Fruit fly (Drosophila melanogaster) whole organism, adult: ENCODE measurements around the gene Piezo.

ENCODE experiments used
- CG11617 ChIP-seq: fragments of 200-800 bp; sonication (Bioruptor generic); optimal IDR thresholded peaks from 2 replicates; lab custom pipeline; 2017; ENCODE audit warnings: mild to moderate bottlenecking, missing biosample characterization, missing genetic modification reagents, missing genetic modification characterization
- CG12768 ChIP-seq: fragments of 200-800 bp; sonication (Bioruptor generic); optimal IDR thresholded peaks from 2 replicates; lab custom pipeline; 2017; ENCODE audit warnings: missing biosample characterization, missing genetic modification characterization, mild to moderate bottlenecking, moderate library complexity, missing genetic modification reagents
- CG33017 ChIP-seq: fragments of 200-800 bp; sonication (Bioruptor generic); optimal IDR thresholded peaks from 2 replicates; lab custom pipeline; 2018; ENCODE audit warnings: missing biosample characterization, mild to moderate bottlenecking, missing genetic modification characterization, moderate library complexity
- CG5204 ChIP-seq: fragments of 200-800 bp; sonication (Bioruptor generic); optimal IDR thresholded peaks from 2 replicates; lab custom pipeline; 2016; ENCODE audit warnings: missing biosample characterization, missing genetic modification characterization
- Hr96 ChIP-seq: fragments of 200-800 bp; sonication (Bioruptor generic); optimal IDR thresholded peaks from 2 replicates; lab custom pipeline; 2016; ENCODE audit warnings: missing biosample characterization, missing genetic modification characterization
- cic ChIP-seq: fragments of 200-800 bp; sonication (Bioruptor generic); optimal IDR thresholded peaks from 2 replicates; lab custom pipeline; 2017; ENCODE audit warnings: missing biosample characterization, mild to moderate bottlenecking, missing genetic modification characterization, moderate library complexity
- cnc ChIP-seq, 2 experiments: fragments of >200 bp; optimal IDR thresholded peaks; 2 replicates each; lab custom pipeline; 2017
- kay ChIP-seq: fragments of 200-800 bp; sonication (Bioruptor generic); peaks from one replicate; lab custom pipeline; 2016; ENCODE audit warnings: missing biosample characterization, missing genetic modification characterization, borderline replicate concordance

DNA sequence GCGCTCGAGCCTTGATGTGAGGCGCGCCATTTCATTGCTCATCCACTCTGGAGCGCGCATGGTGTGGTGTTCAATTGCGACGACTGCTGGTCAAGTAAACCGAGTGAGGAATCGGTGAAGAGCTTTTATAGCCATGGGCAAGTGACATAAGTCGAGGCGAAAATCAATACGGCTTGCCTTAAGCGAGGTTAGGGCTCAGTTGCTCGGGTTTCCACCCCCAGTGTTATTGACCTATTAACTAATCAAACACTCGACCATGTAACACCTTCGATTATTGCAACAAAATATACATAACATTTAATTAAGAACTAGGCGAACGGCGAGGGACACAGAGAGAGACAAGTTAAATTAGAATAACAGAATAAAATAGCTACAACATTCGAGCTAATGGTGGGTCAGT is 27.8 kb downstream of the Piezo start, which contains the start of gene CG34134:
- TF ChIP-seq CG5204 (GFP tag; lab: Kevin White, UChicago) (no peak), cnc (optimal IDR thresholded peaks at IDR 0.05; lab: Kevin White, UChicago) (no peak), kay (GFP tag; lab: Kevin White, UChicago) (no peak), CG12768 (GFP tag; lab: Kevin White, UChicago) (no peak), cic (GFP tag; lab: Kevin White, UChicago) (no peak), CG33017 (tag; lab: Kevin White, UChicago) (no peak), Hr96 (GFP tag; lab: Kevin White, UChicago) (no peak), CG11617 (GFP tag; lab: Kevin White, UChicago) (no peak)
